Worm (Caenorhabditis elegans) whole organism, L3 larva: ENCODE results near the gene ZC504.1.

Experiments used
- R02D3.7 ChIP-seq: fragments of 150-350 bp; optimal IDR thresholded peaks from 2 replicates; lab custom pipeline; 2014; ENCODE audit warnings: missing biosample characterization, missing genetic modification characterization
- ZK546.5 ChIP-seq: sonication (generic microtip); optimal IDR thresholded peaks from 2 replicates; lab custom pipeline; 2017; ENCODE audit warnings: missing biosample characterization, missing genetic modification characterization
- aly-2 ChIP-seq: fragments of 150-350 bp; optimal IDR thresholded peaks from 2 replicates; lab custom pipeline; 2014; ENCODE audit warnings: missing biosample characterization, missing genetic modification characterization
- ama-1 ChIP-seq: fragments of 150-350 bp; optimal IDR thresholded peaks from 2 replicates; lab custom pipeline; 2018
- ceh-16 ChIP-seq: sonication (generic microtip); optimal IDR thresholded peaks from 2 replicates; lab custom pipeline; 2017; ENCODE audit warnings: missing biosample characterization, missing genetic modification characterization
- elt-1 ChIP-seq: fragments of 150-350 bp; optimal IDR thresholded peaks from 2 replicates; lab custom pipeline; 2014; ENCODE audit warnings: missing biosample characterization, missing genetic modification characterization
- elt-2 ChIP-seq: sonication (generic microtip); optimal IDR thresholded peaks from 2 replicates; lab custom pipeline; 2016; ENCODE audit warnings: missing genetic modification reagents, mild to moderate bottlenecking, missing genetic modification characterization, missing compliant biosample characterization
- elt-3 ChIP-seq, 3 experiments: fragments of 150-350 bp in 1 of 3; sonication (generic microtip) in 2 of 3; optimal IDR thresholded peaks; 2 replicates in 2 of 3; 4 replicates in 1 of 3; lab custom pipeline; 2014 to 2017; ENCODE audit warnings: missing biosample characterization in 3 of 3, missing genetic modification characterization in 3 of 3
- eor-1 ChIP-seq, 2 experiments: fragments of 150-350 bp; optimal IDR thresholded peaks; 2 replicates each; lab custom pipeline; 2014 to 2018; ENCODE audit warnings: missing biosample characterization in 2 of 2, missing genetic modification characterization in 2 of 2
- fkh-10 ChIP-seq: sonication (generic microtip); optimal IDR thresholded peaks from 2 replicates; lab custom pipeline; 2017; ENCODE audit warnings: missing biosample characterization, missing genetic modification reagents, missing genetic modification characterization
- fkh-2 ChIP-seq: fragments of 150-350 bp; optimal IDR thresholded peaks from 2 replicates; lab custom pipeline; 2014; ENCODE audit warnings: missing biosample characterization, missing genetic modification reagents, missing genetic modification characterization
- hmg-11 ChIP-seq: sonication (generic microtip); optimal IDR thresholded peaks from 2 replicates; lab custom pipeline; 2016; ENCODE audit warnings: missing genetic modification characterization, missing compliant biosample characterization
- jun-1 ChIP-seq: fragments of 150-350 bp; optimal IDR thresholded peaks from 2 replicates; lab custom pipeline; 2014; ENCODE audit warnings: missing biosample characterization, missing genetic modification reagents, missing genetic modification characterization
- lin-15B ChIP-seq: fragments of 150-350 bp; optimal IDR thresholded peaks from 2 replicates; lab custom pipeline; 2014; ENCODE audit warnings: missing biosample characterization, missing genetic modification characterization
- lin-39 ChIP-seq: fragments of 150-350 bp; optimal IDR thresholded peaks from 2 replicates; lab custom pipeline; 2018; ENCODE audit warnings: missing biosample characterization, missing genetic modification reagents, missing genetic modification characterization
- lsy-12 ChIP-seq: sonication (generic microtip); optimal IDR thresholded peaks from 2 replicates; lab custom pipeline; 2016; ENCODE audit warnings: mild to moderate bottlenecking, missing genetic modification characterization, missing compliant biosample characterization
- mdl-1 ChIP-seq: fragments of 150-350 bp; optimal IDR thresholded peaks from 2 replicates; lab custom pipeline; 2014; ENCODE audit warnings: missing biosample characterization, missing genetic modification characterization
- mml-1 ChIP-seq: fragments of 150-350 bp; sonication (generic microtip); optimal IDR thresholded peaks from 3 replicates; lab custom pipeline; 2014; ENCODE audit warnings: missing biosample characterization, missing genetic modification characterization
- nfya-1 ChIP-seq: sonication (generic microtip); optimal IDR thresholded peaks from 2 replicates; lab custom pipeline; 2017; ENCODE audit warnings: missing genetic modification characterization, mild to moderate bottlenecking, missing compliant biosample characterization, antibody characterized with exemption, moderate library complexity; ENCODE audit not compliant: insufficient read depth
- nhr-11 ChIP-seq: fragments of 150-350 bp; optimal IDR thresholded peaks from 2 replicates; lab custom pipeline; 2014; ENCODE audit warnings: missing biosample characterization, missing genetic modification characterization
- nhr-12 ChIP-seq: fragments of 150-350 bp; optimal IDR thresholded peaks from 2 replicates; lab custom pipeline; 2014; ENCODE audit warnings: missing biosample characterization, missing genetic modification characterization
- nhr-23 ChIP-seq: fragments of 150-350 bp; optimal IDR thresholded peaks from 2 replicates; lab custom pipeline; 2014; ENCODE audit warnings: missing biosample characterization, missing genetic modification reagents, missing genetic modification characterization
- nhr-43 ChIP-seq: sonication (generic microtip); optimal IDR thresholded peaks from 2 replicates; lab custom pipeline; 2016; ENCODE audit warnings: mild to moderate bottlenecking, missing genetic modification characterization, missing compliant biosample characterization; ENCODE audit not compliant: poor library complexity, severe bottlenecking
- nhr-76 ChIP-seq: fragments of 150-350 bp; sonication (generic microtip); optimal IDR thresholded peaks from 5 replicates; lab custom pipeline; 2014; ENCODE audit warnings: missing biosample characterization, missing genetic modification characterization
- nhr-77 ChIP-seq: fragments of 150-350 bp; optimal IDR thresholded peaks from 2 replicates; lab custom pipeline; 2014; ENCODE audit warnings: missing biosample characterization, missing genetic modification characterization
- pha-4 ChIP-seq: fragments of 150-350 bp; optimal IDR thresholded peaks from 2 replicates; lab custom pipeline; 2014; ENCODE audit warnings: missing biosample characterization, missing genetic modification reagents, missing genetic modification characterization
- sea-2 ChIP-seq: fragments of 150-350 bp; sonication (generic microtip); optimal IDR thresholded peaks from 4 replicates; lab custom pipeline; 2014; ENCODE audit warnings: missing biosample characterization, missing genetic modification reagents, missing genetic modification characterization
- snpc-4 ChIP-seq: fragments of 150-350 bp; optimal IDR thresholded peaks from 2 replicates; lab custom pipeline; 2014; ENCODE audit warnings: missing biosample characterization, missing genetic modification characterization
- unc-39 ChIP-seq: sonication (generic microtip); optimal IDR thresholded peaks from 4 replicates; lab custom pipeline; 2017; ENCODE audit warnings: missing biosample characterization, missing genetic modification characterization
- unc-62 ChIP-seq: fragments of 150-350 bp; sonication (generic microtip); optimal IDR thresholded peaks from 4 replicates; lab custom pipeline; 2014; ENCODE audit warnings: missing biosample characterization, missing genetic modification reagents, missing genetic modification characterization
- zag-1 ChIP-seq: fragments of 150-350 bp; optimal IDR thresholded peaks from 2 replicates; lab custom pipeline; 2014; ENCODE audit warnings: missing biosample characterization, missing genetic modification characterization

Gene ZC504.1

ce11 chrX:10394238-10394637 lies 12.7 kb upstream of the ZC504.1 start:
- TF ChIP-seq ZK546.5 (no peak), jun-1 (no peak), nhr-77 (tag; lab: Kevin White, UChicago) (no peak), lin-15B (no peak), elt-2 (tag; lab: Kevin White, UChicago) (peak; percentile 34), nhr-43 (tag; lab: Kevin White, UChicago) (no peak), elt-1 (tag; lab: Kevin White, UChicago) (no peak), zag-1 (tag; lab: Kevin White, UChicago) (no peak), nfya-1 (peak; percentile 39), lsy-12 (no peak)

ce11 chrX:10395177-10395576 lies 11.8 kb upstream of the ZC504.1 start:
- TF ChIP-seq sea-2, result no peak
- TF ChIP-seq hmg-11, result no peak
- TF ChIP-seq elt-2 (tag; lab: Kevin White, UChicago), result peak; percentile 70
- TF ChIP-seq ceh-16, result no peak

- TF ChIP-seq nhr-12 (no peak), elt-2 (tag; lab: Kevin White, UChicago) (peak; percentile 9), nhr-23 (tag; lab: Kevin White, UChicago) (peak; percentile 30), aly-2 (tag; lab: Kevin White, UChicago) (no peak), nhr-76 (tag; lab: Kevin White, UChicago) (no peak), lsy-12 (peak; percentile 67), pha-4 (tag; lab: Kevin White, UChicago) (peak; percentile 5), jun-1 (peak; percentile 41)
Measured at ce11 chrX:10395668-10396067, 11.3 kb upstream of the ZC504.1 start.

ce11 chrX:10396509-10397292 lies 10.2 kb upstream of the ZC504.1 start, which contains the start of gene pkn-1:
pkn-1 (plus strand) TSS chrX:10397242.
- TF ChIP-seq snpc-4 (tag; lab: Kevin White, UChicago), result no peak
- peak; percentile 75 for TF ChIP-seq pha-4 (tag; lab: Kevin White, UChicago)
- TF ChIP-seq eor-1 (tag; optimal IDR thresholded peaks at IDR 0.05; lab: Kevin White, UChicago), result no peak
- TF ChIP-seq nhr-43 (tag; lab: Kevin White, UChicago), result no peak
- TF ChIP-seq nhr-77 (tag; lab: Kevin White, UChicago), result no peak
- TF ChIP-seq elt-2 (tag; lab: Kevin White, UChicago), result peak; percentile 19
- TF ChIP-seq unc-62 (GFP tag; lab: Kevin White, UChicago), result peak; percentile 45
- peak; percentile 4 for TF ChIP-seq lsy-12
- TF ChIP-seq lin-39 (tag; lab: Kevin White, UChicago), result peak; percentile 21
- no peak for TF ChIP-seq ZK546.5

- TF ChIP-seq sea-2 (no peak), fkh-2 (no peak), jun-1 (no peak), elt-2 (tag; lab: Kevin White, UChicago) (no peak), eor-1 (tag; optimal IDR thresholded peaks at IDR 0.05; lab: Kevin White, UChicago) (no peak), nhr-76 (tag; lab: Kevin White, UChicago) (no peak), pha-4 (tag; lab: Kevin White, UChicago) (no peak), nfya-1 (no peak), ZK546.5 (no peak), mml-1 (tag; lab: Kevin White, UChicago) (no peak), nhr-12 (no peak), mdl-1 (no peak), elt-3 (tag; optimal IDR thresholded peaks at IDR 0.05; lab: Kevin White, UChicago) (no peak)
Measured at ce11 chrX:10401118-10401517, 5.8 kb upstream of the ZC504.1 start.

ce11 chrX:10404051-10404450 lies 2.9 kb upstream of the ZC504.1 start:
- no peak for TF ChIP-seq nhr-11
- no peak for TF ChIP-seq mml-1 (tag; lab: Kevin White, UChicago)

ce11 chrX:10406203-10406602 lies 747 bp upstream of the ZC504.1 start, which contains the start of gene gur-3:
gur-3 (minus strand) TSS chrX:10406303.
- TF ChIP-seq snpc-4 (tag; lab: Kevin White, UChicago) (no peak), elt-2 (tag; lab: Kevin White, UChicago) (no peak), ama-1 (lab: Kevin White, UChicago) (no peak), fkh-10 (GFP tag; lab: Kevin White, UChicago) (no peak), nhr-77 (tag; lab: Kevin White, UChicago) (no peak), zag-1 (tag; lab: Kevin White, UChicago) (no peak), R02D3.7 (tag; lab: Kevin White, UChicago) (no peak), unc-39 (no peak), nfya-1 (no peak), lin-39 (tag; lab: Kevin White, UChicago) (no peak), nhr-76 (tag; lab: Kevin White, UChicago) (no peak), sea-2 (no peak)
